Fruit fly (Drosophila melanogaster): ENCODE results near the gene tal-AA.

The tal-AA gene

DNA sequence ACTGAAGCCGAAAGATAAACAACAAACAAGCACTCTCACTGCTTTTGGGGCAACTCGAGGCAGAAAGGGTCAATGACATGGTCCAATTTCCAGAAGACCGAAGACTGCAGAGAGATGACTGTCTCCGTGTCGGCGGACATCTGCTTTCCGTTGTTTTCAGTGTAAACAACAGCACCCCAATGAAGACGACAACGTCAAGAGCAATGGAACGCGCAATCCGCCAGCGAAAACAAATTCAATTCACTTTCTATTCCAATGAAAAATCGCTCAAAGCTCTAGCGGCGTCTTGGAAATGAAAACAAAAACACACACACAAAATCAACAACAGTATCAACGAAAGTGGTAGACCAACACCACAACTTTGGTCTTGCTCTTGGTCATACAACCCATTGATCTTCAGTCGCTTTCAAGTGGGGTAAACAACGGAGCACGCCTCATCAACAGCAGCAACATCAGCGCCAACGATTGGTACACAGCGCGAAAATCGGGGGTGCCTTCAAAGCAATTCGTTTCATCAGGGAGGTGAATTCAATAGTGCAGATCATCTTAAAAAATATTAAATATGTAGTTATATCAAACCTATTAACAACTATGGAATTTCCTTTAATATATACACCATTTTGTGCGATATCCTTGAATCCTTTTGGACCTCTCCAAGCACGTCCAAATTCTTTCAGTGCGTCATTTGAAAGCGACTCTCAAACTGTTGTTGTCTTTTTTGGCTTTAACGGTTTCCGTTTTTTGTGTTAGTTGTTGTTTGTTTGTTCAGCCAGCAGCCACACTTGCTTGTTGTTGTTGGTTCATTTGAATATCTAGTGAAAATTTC, 4.8 kb downstream of the tal-AA start (continued):
- TF ChIP-seq CG1792 (GFP tag; optimal IDR thresholded peaks at IDR 0.05) (no peak), pzg (GFP tag; optimal IDR thresholded peaks at IDR 0.05) (no peak), CG6791 (GFP tag; IDR thresholded peaks at IDR 0.05; ENCODE audit: partially characterized antibody) (no peak), HmgD (GFP tag; optimal IDR thresholded peaks at IDR 0.05) (no peak), CG7839 (tag; optimal IDR thresholded peaks at IDR 0.05) (peak; percentile 82), Myb (GFP tag; optimal IDR thresholded peaks at IDR 0.05) (peak; percentile 9), CG14050 (GFP tag; IDR thresholded peaks at IDR 0.05) (no peak; the same call in 1 of the 3 replicates), luna (GFP tag; optimal IDR thresholded peaks at IDR 0.05) (no peak), CG6254 (GFP tag; optimal IDR thresholded peaks at IDR 0.05) (peak; percentile 42), CG11398 (GFP tag; optimal IDR thresholded peaks at IDR 0.05) (peak; percentile 23), Sry-β (GFP tag; optimal IDR thresholded peaks at IDR 0.05) (peak; percentile 26), CG12219 (GFP tag; optimal IDR thresholded peaks at IDR 0.05) (peak; percentile 17), Bgb (GFP tag; IDR thresholded peaks at IDR 0.05; ENCODE audit: partially characterized antibody) (no peak), pb (GFP tag; optimal IDR thresholded peaks at IDR 0.05) (peak; percentile 12), kni (GFP tag; optimal IDR thresholded peaks at IDR 0.05) (peak; percentile 96), CG1832 (GFP tag; optimal IDR thresholded peaks at IDR 0.05) (no peak), trem (tag; optimal IDR thresholded peaks at IDR 0.05) (peak; percentile 37), CG11085 (GFP tag; IDR thresholded peaks at IDR 0.05) (no peak), Atf6 (GFP tag; IDR thresholded peaks at IDR 0.05) (no peak), Mrtf (GFP tag; IDR thresholded peaks at IDR 0.05) (0 out of 3 replicates have a peak, but pooled peaks have one; percentile 22), prd (optimal IDR thresholded peaks at IDR 0.05) (no peak), prd (GFP tag; IDR thresholded peaks at IDR 0.05) (peak; percentile 65; the same call in 2 of the 3 replicates), CG7556 (GFP tag; optimal IDR thresholded peaks at IDR 0.05) (peak; percentile 73), CG11456 (GFP tag; IDR thresholded peaks at IDR 0.05) (0 out of 3 replicates have a peak, but pooled peaks have one; percentile 16), CG18011 (GFP tag; optimal IDR thresholded peaks at IDR 0.05) (no peak), CG13894 (tag; optimal IDR thresholded peaks at IDR 0.05) (no peak), bbx (GFP tag; IDR thresholded peaks at IDR 0.05; ENCODE audit: partially characterized antibody) (no peak), D (optimal IDR thresholded peaks at IDR 0.05) (no peak), D (GFP tag; optimal IDR thresholded peaks at IDR 0.05) (peak; percentile 74), CG6854 (GFP tag; optimal IDR thresholded peaks at IDR 0.05) (no peak), CG10147 (GFP tag; optimal IDR thresholded peaks at IDR 0.05) (no peak), mirr (GFP tag; optimal IDR thresholded peaks at IDR 0.05) (no peak), CTCF (GFP tag; optimal IDR thresholded peaks at IDR 0.05) (peak; percentile 15), CG18764 (GFP tag; optimal IDR thresholded peaks at IDR 0.05) (no peak), CG12071 (GFP tag; optimal IDR thresholded peaks at IDR 0.05) (no peak), kay (GFP tag; optimal IDR thresholded peaks at IDR 0.05) (peak; percentile 50), zen (tag; optimal IDR thresholded peaks at IDR 0.05) (no peak), psq (GFP tag; optimal IDR thresholded peaks at IDR 0.05) (no peak), Dp (GFP tag; optimal IDR thresholded peaks at IDR 0.05) (no peak), CG12299 (tag; optimal IDR thresholded peaks at IDR 0.05) (no peak), lab (GFP tag; optimal IDR thresholded peaks at IDR 0.05) (peak; percentile 47), CG4707 (GFP tag; optimal IDR thresholded peaks at IDR 0.05) (no peak), CG6654 (GFP tag; optimal IDR thresholded peaks at IDR 0.05) (peak; percentile 83), CG3838 (GFP tag; optimal IDR thresholded peaks at IDR 0.05) (no peak), Kr (GFP tag; optimal IDR thresholded peaks at IDR 0.05) (no peak), CG12769 (tag; optimal IDR thresholded peaks at IDR 0.05) (no peak), Rx (GFP tag; IDR thresholded peaks at IDR 0.05) (no peak), CG4404 (GFP tag; IDR thresholded peaks at IDR 0.05) (peak; percentile 14; the same call in 1 of the 2 replicates), gcm2 (GFP tag; optimal IDR thresholded peaks at IDR 0.05) (no peak), nerfin-1 (tag; optimal IDR thresholded peaks at IDR 0.05) (peak; percentile 42)
